Worm (Caenorhabditis elegans) whole organism, L3 larva: ENCODE measurements around the gene str-204.

Experiments used
- R02D3.7 ChIP-seq: fragments of 150-350 bp; optimal IDR thresholded peaks from 2 replicates; lab custom pipeline; 2014; ENCODE audit warnings: missing biosample characterization, missing genetic modification characterization
- ZK546.5 ChIP-seq: sonication (generic microtip); optimal IDR thresholded peaks from 2 replicates; lab custom pipeline; 2017; ENCODE audit warnings: missing biosample characterization, missing genetic modification characterization
- aly-2 ChIP-seq: fragments of 150-350 bp; optimal IDR thresholded peaks from 2 replicates; lab custom pipeline; 2014; ENCODE audit warnings: missing biosample characterization, missing genetic modification characterization
- ama-1 ChIP-seq: fragments of 150-350 bp; optimal IDR thresholded peaks from 2 replicates; lab custom pipeline; 2018
- ceh-16 ChIP-seq: sonication (generic microtip); optimal IDR thresholded peaks from 2 replicates; lab custom pipeline; 2017; ENCODE audit warnings: missing biosample characterization, missing genetic modification characterization
- ceh-28 ChIP-seq: fragments of 150-350 bp; optimal IDR thresholded peaks from 2 replicates; lab custom pipeline; 2014; ENCODE audit warnings: missing biosample characterization, missing genetic modification reagents, missing genetic modification characterization
- ceh-82 ChIP-seq: fragments of 150-350 bp; optimal IDR thresholded peaks from 2 replicates; lab custom pipeline; 2014; ENCODE audit warnings: missing biosample characterization, missing genetic modification characterization
- ceh-9 ChIP-seq: sonication (generic microtip); optimal IDR thresholded peaks from 2 replicates; lab custom pipeline; 2018; ENCODE audit warnings: missing biosample characterization, missing genetic modification characterization
- daf-12 ChIP-seq: fragments of 150-350 bp; optimal IDR thresholded peaks from 2 replicates; lab custom pipeline; 2014; ENCODE audit warnings: missing biosample characterization, missing genetic modification reagents, missing genetic modification characterization
- egl-27 ChIP-seq: sonication (generic microtip); optimal IDR thresholded peaks from 4 replicates; lab custom pipeline; 2017; ENCODE audit warnings: missing biosample characterization, missing genetic modification reagents, missing genetic modification characterization
- egl-5 ChIP-seq: fragments of 150-350 bp; optimal IDR thresholded peaks from 2 replicates; lab custom pipeline; 2017; ENCODE audit warnings: missing biosample characterization, missing genetic modification reagents, missing genetic modification characterization, inconsistent platforms
- elt-1 ChIP-seq: fragments of 150-350 bp; optimal IDR thresholded peaks from 2 replicates; lab custom pipeline; 2014; ENCODE audit warnings: missing biosample characterization, missing genetic modification characterization
- elt-2 ChIP-seq: sonication (generic microtip); optimal IDR thresholded peaks from 2 replicates; lab custom pipeline; 2016; ENCODE audit warnings: missing genetic modification reagents, mild to moderate bottlenecking, missing genetic modification characterization, missing compliant biosample characterization
- elt-3 ChIP-seq, 3 experiments: fragments of 150-350 bp in 1 of 3; sonication (generic microtip) in 2 of 3; optimal IDR thresholded peaks; 2 replicates in 2 of 3; 4 replicates in 1 of 3; lab custom pipeline; 2014 to 2017; ENCODE audit warnings: missing biosample characterization in 3 of 3, missing genetic modification characterization in 3 of 3
- eor-1 ChIP-seq, 2 experiments: fragments of 150-350 bp; optimal IDR thresholded peaks; 2 replicates each; lab custom pipeline; 2014 to 2018; ENCODE audit warnings: missing biosample characterization in 2 of 2, missing genetic modification characterization in 2 of 2
- fkh-10 ChIP-seq: sonication (generic microtip); optimal IDR thresholded peaks from 2 replicates; lab custom pipeline; 2017; ENCODE audit warnings: missing biosample characterization, missing genetic modification reagents, missing genetic modification characterization
- fkh-2 ChIP-seq: fragments of 150-350 bp; optimal IDR thresholded peaks from 2 replicates; lab custom pipeline; 2014; ENCODE audit warnings: missing biosample characterization, missing genetic modification reagents, missing genetic modification characterization
- fos-1 ChIP-seq: fragments of 150-350 bp; optimal IDR thresholded peaks from 2 replicates; lab custom pipeline; 2014; ENCODE audit warnings: missing biosample characterization, missing genetic modification characterization
- hmg-11 ChIP-seq: sonication (generic microtip); optimal IDR thresholded peaks from 2 replicates; lab custom pipeline; 2016; ENCODE audit warnings: missing genetic modification characterization, missing compliant biosample characterization
- jun-1 ChIP-seq: fragments of 150-350 bp; optimal IDR thresholded peaks from 2 replicates; lab custom pipeline; 2014; ENCODE audit warnings: missing biosample characterization, missing genetic modification reagents, missing genetic modification characterization
- lin-15B ChIP-seq: fragments of 150-350 bp; optimal IDR thresholded peaks from 2 replicates; lab custom pipeline; 2014; ENCODE audit warnings: missing biosample characterization, missing genetic modification characterization
- lin-39 ChIP-seq: fragments of 150-350 bp; optimal IDR thresholded peaks from 2 replicates; lab custom pipeline; 2018; ENCODE audit warnings: missing biosample characterization, missing genetic modification reagents, missing genetic modification characterization
- lsy-12 ChIP-seq: sonication (generic microtip); optimal IDR thresholded peaks from 2 replicates; lab custom pipeline; 2016; ENCODE audit warnings: mild to moderate bottlenecking, missing genetic modification characterization, missing compliant biosample characterization
- mdl-1 ChIP-seq: fragments of 150-350 bp; optimal IDR thresholded peaks from 2 replicates; lab custom pipeline; 2014; ENCODE audit warnings: missing biosample characterization, missing genetic modification characterization
- mml-1 ChIP-seq: fragments of 150-350 bp; sonication (generic microtip); optimal IDR thresholded peaks from 3 replicates; lab custom pipeline; 2014; ENCODE audit warnings: missing biosample characterization, missing genetic modification characterization
- nfya-1 ChIP-seq: sonication (generic microtip); optimal IDR thresholded peaks from 2 replicates; lab custom pipeline; 2017; ENCODE audit warnings: missing genetic modification characterization, mild to moderate bottlenecking, missing compliant biosample characterization, antibody characterized with exemption, moderate library complexity; ENCODE audit not compliant: insufficient read depth
- nhr-11 ChIP-seq: fragments of 150-350 bp; optimal IDR thresholded peaks from 2 replicates; lab custom pipeline; 2014; ENCODE audit warnings: missing biosample characterization, missing genetic modification characterization
- nhr-12 ChIP-seq: fragments of 150-350 bp; optimal IDR thresholded peaks from 2 replicates; lab custom pipeline; 2014; ENCODE audit warnings: missing biosample characterization, missing genetic modification characterization
- nhr-23 ChIP-seq: fragments of 150-350 bp; optimal IDR thresholded peaks from 2 replicates; lab custom pipeline; 2014; ENCODE audit warnings: missing biosample characterization, missing genetic modification reagents, missing genetic modification characterization
- nhr-237 ChIP-seq: fragments of 150-350 bp; optimal IDR thresholded peaks from 2 replicates; lab custom pipeline; 2014; ENCODE audit warnings: missing biosample characterization, missing genetic modification characterization
- nhr-25 ChIP-seq: sonication (generic microtip); optimal IDR thresholded peaks from 2 replicates; lab custom pipeline; 2017; ENCODE audit warnings: missing biosample characterization, missing genetic modification characterization
- nhr-28 ChIP-seq: fragments of 150-350 bp; optimal IDR thresholded peaks from 2 replicates; lab custom pipeline; 2014; ENCODE audit warnings: missing biosample characterization, missing genetic modification characterization
- nhr-43 ChIP-seq: sonication (generic microtip); optimal IDR thresholded peaks from 2 replicates; lab custom pipeline; 2016; ENCODE audit warnings: mild to moderate bottlenecking, missing genetic modification characterization, missing compliant biosample characterization; ENCODE audit not compliant: poor library complexity, severe bottlenecking
- nhr-67 ChIP-seq: fragments of 150-350 bp; optimal IDR thresholded peaks from 2 replicates; lab custom pipeline; 2014; ENCODE audit warnings: missing biosample characterization, missing genetic modification characterization
- nhr-76 ChIP-seq: fragments of 150-350 bp; sonication (generic microtip); optimal IDR thresholded peaks from 5 replicates; lab custom pipeline; 2014; ENCODE audit warnings: missing biosample characterization, missing genetic modification characterization
- nhr-77 ChIP-seq: fragments of 150-350 bp; optimal IDR thresholded peaks from 2 replicates; lab custom pipeline; 2014; ENCODE audit warnings: missing biosample characterization, missing genetic modification characterization
- pha-4 ChIP-seq: fragments of 150-350 bp; optimal IDR thresholded peaks from 2 replicates; lab custom pipeline; 2014; ENCODE audit warnings: missing biosample characterization, missing genetic modification reagents, missing genetic modification characterization
- pqm-1 ChIP-seq: fragments of 150-350 bp; optimal IDR thresholded peaks from 2 replicates; lab custom pipeline; 2017; ENCODE audit warnings: missing biosample characterization, missing genetic modification characterization, inconsistent platforms
- sea-2 ChIP-seq: fragments of 150-350 bp; sonication (generic microtip); optimal IDR thresholded peaks from 4 replicates; lab custom pipeline; 2014; ENCODE audit warnings: missing biosample characterization, missing genetic modification reagents, missing genetic modification characterization
- skn-1 ChIP-seq: fragments of 150-350 bp; optimal IDR thresholded peaks from 2 replicates; lab custom pipeline; 2014; ENCODE audit warnings: missing biosample characterization, missing genetic modification characterization
- snpc-4 ChIP-seq: fragments of 150-350 bp; optimal IDR thresholded peaks from 2 replicates; lab custom pipeline; 2014; ENCODE audit warnings: missing biosample characterization, missing genetic modification characterization
- tbx-2 ChIP-seq: sonication (generic microtip); optimal IDR thresholded peaks from 2 replicates; lab custom pipeline; 2016; ENCODE audit warnings: mild to moderate bottlenecking, missing genetic modification characterization, missing compliant biosample characterization
- unc-39 ChIP-seq: sonication (generic microtip); optimal IDR thresholded peaks from 4 replicates; lab custom pipeline; 2017; ENCODE audit warnings: missing biosample characterization, missing genetic modification characterization
- unc-62 ChIP-seq: fragments of 150-350 bp; sonication (generic microtip); optimal IDR thresholded peaks from 4 replicates; lab custom pipeline; 2014; ENCODE audit warnings: missing biosample characterization, missing genetic modification reagents, missing genetic modification characterization
- zag-1 ChIP-seq: fragments of 150-350 bp; optimal IDR thresholded peaks from 2 replicates; lab custom pipeline; 2014; ENCODE audit warnings: missing biosample characterization, missing genetic modification characterization
- ztf-11 ChIP-seq: fragments of 150-350 bp; optimal IDR thresholded peaks from 2 replicates; lab custom pipeline; 2014; ENCODE audit warnings: missing biosample characterization, missing genetic modification characterization
- ztf-4 ChIP-seq: fragments of 150-350 bp; optimal IDR thresholded peaks from 2 replicates; lab custom pipeline; 2014; ENCODE audit warnings: missing biosample characterization, missing genetic modification characterization

Gene str-204

ce11 chrV:7196037-7196436, 36.5 kb downstream of the str-204 start, which contains the start of gene attf-2:
Gene attf-2 (minus strand): TSS chrV:7196137.
- TF ChIP-seq nhr-28 (tag; lab: Kevin White, UChicago), result no peak
- no peak for TF ChIP-seq elt-1 (tag; lab: Kevin White, UChicago)
- TF ChIP-seq ceh-9, result no peak
- no peak for TF ChIP-seq zag-1
- no peak for TF ChIP-seq ZK546.5
- TF ChIP-seq pha-4, result no peak
- TF ChIP-seq nhr-25 (tag; lab: Kevin White, UChicago), result no peak
- TF ChIP-seq lin-15B, result no peak
- no peak for TF ChIP-seq mml-1
- no peak for TF ChIP-seq nhr-67 (tag; lab: Kevin White, UChicago)

- TF ChIP-seq nhr-11 (tag; lab: Kevin White, UChicago) (no peak), zag-1 (no peak), fkh-2 (no peak), nhr-76 (tag; lab: Kevin White, UChicago) (no peak), nhr-43 (tag; lab: Kevin White, UChicago) (peak; percentile 86), hmg-11 (peak; percentile 82), ceh-28 (tag; lab: Kevin White, UChicago) (peak; percentile 64), mdl-1 (tag; lab: Kevin White, UChicago) (no peak), ztf-4 (tag; lab: Kevin White, UChicago) (peak; percentile 32), lin-15B (peak; percentile 92), unc-62 (GFP tag; lab: Kevin White, UChicago) (no peak), egl-5 (tag; lab: Kevin White, UChicago) (peak; percentile 87), unc-39 (no peak), egl-27 (tag; lab: Kevin White, UChicago) (peak; percentile 46), elt-1 (tag; lab: Kevin White, UChicago) (peak; percentile 59), mml-1 (no peak), ZK546.5 (peak; percentile 16), jun-1 (tag; lab: Kevin White, UChicago) (peak; percentile 94), ceh-16 (tag; lab: Kevin White, UChicago) (no peak), pha-4 (peak; percentile 89), ceh-82 (tag; lab: Kevin White, UChicago) (peak; percentile 2), nfya-1 (tag; lab: Kevin White, UChicago) (peak; percentile 95), elt-2 (tag; lab: Kevin White, UChicago) (peak; percentile 89), ztf-11 (tag; lab: Kevin White, UChicago) (no peak), snpc-4 (tag; lab: Kevin White, UChicago) (peak; percentile 82), eor-1 (tag; optimal IDR thresholded peaks at IDR 0.05; lab: Kevin White, UChicago) (no peak), lsy-12 (tag; lab: Kevin White, UChicago) (peak; percentile 67), pqm-1 (peak; percentile 75), ama-1 (lab: Kevin White, UChicago) (peak; percentile 78), aly-2 (no peak), fkh-10 (GFP tag; lab: Kevin White, UChicago) (peak; percentile 8), sea-2 (GFP tag; lab: Kevin White, UChicago) (no peak), nhr-28 (tag; lab: Kevin White, UChicago) (no peak), nhr-237 (tag; lab: Kevin White, UChicago) (no peak), ceh-9 (no peak), tbx-2 (tag; lab: Kevin White, UChicago) (peak; percentile 45), nhr-67 (tag; lab: Kevin White, UChicago) (no peak), nhr-25 (tag; lab: Kevin White, UChicago) (peak; percentile 96), nhr-12 (no peak), fos-1 (no peak), nhr-77 (no peak), elt-3 (tag; optimal IDR thresholded peaks at IDR 0.05; lab: Kevin White, UChicago) (no peak), R02D3.7 (tag; lab: Kevin White, UChicago) (peak; percentile 71), daf-12 (no peak), skn-1 (tag; lab: Kevin White, UChicago) (peak; percentile 90), nhr-23 (tag; lab: Kevin White, UChicago) (peak; percentile 96), lin-39 (tag; lab: Kevin White, UChicago) (peak; percentile 97)
These were observed 37.0 kb downstream of the str-204 start, which contains the start of gene F09G2.2 for ce11 chrV:7196498-7196966. Gene F09G2.2 (plus strand): TSS chrV:7196916.
